Worm (Caenorhabditis elegans) whole organism, young adult: ENCODE data around the gene xpo-3.

Source experiments
- B0336.3 ChIP-seq: fragments of 200-800 bp; sonication (Bioruptor generic); IDR thresholded peaks from 2 replicates; pipeline ENCODE4 v1.3.6; 2022; ENCODE audit warnings: missing genetic modification characterization, missing compliant biosample characterization
- F33H1.4 ChIP-seq: fragments of 200-800 bp; sonication (Bioruptor generic); IDR thresholded peaks from 2 replicates; pipeline ENCODE4 v1.3.6; 2022; ENCODE audit warnings: missing genetic modification reagents, missing genetic modification characterization, missing compliant biosample characterization
- F37B4.10 ChIP-seq: fragments of 200-800 bp; sonication (Bioruptor generic); IDR thresholded peaks from 2 replicates; pipeline ENCODE4 v1.3.6; 2022; ENCODE audit warnings: missing genetic modification characterization, missing compliant biosample characterization
- F49E8.2 ChIP-seq: sonication (generic microtip); optimal IDR thresholded peaks from 3 replicates; lab custom pipeline; 2017; ENCODE audit warnings: missing genetic modification characterization, mild to moderate bottlenecking, missing compliant biosample characterization, antibody characterized with exemption, moderate library complexity; ENCODE audit not compliant: insufficient read depth
- K11D2.4 ChIP-seq: fragments of 200-800 bp; sonication (Bioruptor generic); IDR thresholded peaks from 2 replicates; pipeline ENCODE4 v1.3.6; 2022; ENCODE audit warnings: missing genetic modification reagents, missing genetic modification characterization, missing compliant biosample characterization
- T07F8.4 ChIP-seq: sonication (generic microtip); optimal IDR thresholded peaks from 2 replicates; lab custom pipeline; 2016; ENCODE audit warnings: mild to moderate bottlenecking, missing genetic modification characterization, moderate library complexity, missing compliant biosample characterization
- ZK185.1 ChIP-seq: sonication (generic microtip); optimal IDR thresholded peaks from 2 replicates; lab custom pipeline; 2016; ENCODE audit warnings: mild to moderate bottlenecking, missing genetic modification characterization, missing compliant biosample characterization; ENCODE audit not compliant: poor library complexity, severe bottlenecking
- atf-7 ChIP-seq: sonication (generic microtip); optimal IDR thresholded peaks from 2 replicates; lab custom pipeline; 2017; ENCODE audit warnings: mild to moderate bottlenecking, missing genetic modification characterization, missing compliant biosample characterization
- attf-5 ChIP-seq: fragments of 200-800 bp; sonication (Bioruptor generic); optimal IDR thresholded peaks from 2 replicates; lab custom pipeline; 2018; ENCODE audit warnings: mild to moderate bottlenecking, missing genetic modification characterization, missing compliant biosample characterization
- ceh-27 ChIP-seq: fragments of 200-800 bp; sonication (Bioruptor generic); optimal IDR thresholded peaks from 2 replicates; lab custom pipeline; 2018; ENCODE audit warnings: mild to moderate bottlenecking, missing genetic modification characterization, moderate library complexity, missing compliant biosample characterization
- ceh-58 ChIP-seq: fragments of 200-800 bp; sonication (Bioruptor generic); IDR thresholded peaks from 2 replicates; pipeline ENCODE4 v1.3.6; 2022; ENCODE audit warnings: missing genetic modification characterization, missing compliant biosample characterization
- egrh-3 ChIP-seq: fragments of 200-800 bp; sonication (Bioruptor generic); IDR thresholded peaks from 2 replicates; pipeline ENCODE4 v1.3.6; 2022; ENCODE audit warnings: missing genetic modification reagents, missing genetic modification characterization, missing compliant biosample characterization
- ets-4 ChIP-seq: fragments of 200-800 bp; sonication (Bioruptor generic); optimal IDR thresholded peaks from 2 replicates; lab custom pipeline; 2018; ENCODE audit warnings: mild to moderate bottlenecking, missing genetic modification characterization, missing compliant biosample characterization
- him-1 ChIP-seq: sonication (generic microtip); optimal IDR thresholded peaks from 2 replicates; lab custom pipeline; 2016; ENCODE audit warnings: missing genotype, missing genetic modification reagents, missing genetic modification characterization, missing compliant biosample characterization
- hmg-20 ChIP-seq: fragments of 200-800 bp; sonication (Bioruptor generic); IDR thresholded peaks from 2 replicates; pipeline ENCODE4 v1.3.6; 2022; ENCODE audit warnings: missing genetic modification reagents, missing genetic modification characterization, missing compliant biosample characterization
- hrde-1 ChIP-seq: sonication (generic microtip); optimal IDR thresholded peaks from 2 replicates; lab custom pipeline; 2016; ENCODE audit warnings: missing genetic modification characterization, mild to moderate bottlenecking, missing compliant biosample characterization, moderate library complexity, missing genotype, missing genetic modification reagents, borderline replicate concordance
- lag-1 ChIP-seq: fragments of 200-800 bp; sonication (Bioruptor generic); IDR thresholded peaks from 2 replicates; pipeline ENCODE4 v1.3.6; 2022; ENCODE audit warnings: missing genetic modification reagents, missing genetic modification characterization, missing compliant biosample characterization
- let-526 ChIP-seq: fragments of 200-800 bp; sonication (Bioruptor generic); IDR thresholded peaks from 2 replicates; pipeline ENCODE4 v1.3.6; 2022; ENCODE audit warnings: missing genetic modification reagents, missing genetic modification characterization, missing compliant biosample characterization
- lin-54 ChIP-seq: fragments of 200-800 bp; sonication (Bioruptor generic); optimal IDR thresholded peaks from 2 replicates; lab custom pipeline; 2018; ENCODE audit warnings: mild to moderate bottlenecking, missing genetic modification characterization, missing compliant biosample characterization
- lsy-27 ChIP-seq: sonication (generic microtip); optimal IDR thresholded peaks from 2 replicates; lab custom pipeline; 2017; ENCODE audit warnings: missing genetic modification characterization, mild to moderate bottlenecking, missing compliant biosample characterization, antibody characterized with exemption, missing genotype, borderline replicate concordance; ENCODE audit not compliant: insufficient read depth
- madf-3 ChIP-seq: fragments of 200-800 bp; sonication (Bioruptor generic); IDR thresholded peaks from 2 replicates; pipeline ENCODE4 v1.3.6; 2022; ENCODE audit warnings: missing genetic modification reagents, missing genetic modification characterization, missing compliant biosample characterization
- mes-4 ChIP-seq: sonication (generic microtip); optimal IDR thresholded peaks from 2 replicates; lab custom pipeline; 2016; ENCODE audit warnings: missing genotype, missing genetic modification characterization, missing compliant biosample characterization
- mxl-1 ChIP-seq: sonication (generic microtip); optimal IDR thresholded peaks from 2 replicates; lab custom pipeline; 2016; ENCODE audit warnings: missing genetic modification characterization, missing compliant biosample characterization
- nfya-2 ChIP-seq: fragments of 200-800 bp; sonication (Bioruptor generic); IDR thresholded peaks from 2 replicates; pipeline ENCODE4 v1.3.6; 2022; ENCODE audit warnings: missing genetic modification reagents, missing genetic modification characterization, missing compliant biosample characterization
- nfyb-1 ChIP-seq: fragments of 200-800 bp; sonication (Bioruptor generic); IDR thresholded peaks from 2 replicates; pipeline ENCODE4 v1.3.6; 2022; ENCODE audit warnings: missing genetic modification reagents, missing genetic modification characterization, missing compliant biosample characterization
- rec-8 ChIP-seq, 2 experiments: sonication (generic microtip); optimal IDR thresholded peaks; 2 replicates each; lab custom pipeline; 2016; ENCODE audit warnings: mild to moderate bottlenecking in 2 of 2, missing genetic modification characterization in 2 of 2, missing genetic modification reagents in 2 of 2, missing genotype in 2 of 2, missing biosample characterization in 1 of 2, missing compliant biosample characterization in 1 of 2, moderate library complexity in 1 of 2
- rpc-1 ChIP-seq, 2 experiments: fragments of 150-350 bp in 1 of 2; sonication (generic microtip) in 1 of 2; optimal IDR thresholded peaks; 2 replicates each; lab custom pipeline; 2014 to 2018; ENCODE audit warnings: missing biosample characterization in 1 of 2, missing genetic modification characterization in 1 of 2, missing genetic modification reagents in 1 of 2, missing genotype in 1 of 2
- snpc-1.3 ChIP-seq: sonication (generic microtip); optimal IDR thresholded peaks from 2 replicates; lab custom pipeline; 2017; ENCODE audit warnings: missing genetic modification characterization, mild to moderate bottlenecking, missing compliant biosample characterization, antibody characterized with exemption, moderate library complexity, missing genotype, missing genetic modification reagents; ENCODE audit not compliant: insufficient read depth
- tlf-1 ChIP-seq: fragments of 200-800 bp; sonication (Bioruptor generic); optimal IDR thresholded peaks from 2 replicates; lab custom pipeline; 2018; ENCODE audit warnings: mild to moderate bottlenecking, missing genetic modification characterization, missing compliant biosample characterization
- ztf-25 ChIP-seq: fragments of 200-800 bp; sonication (Bioruptor generic); IDR thresholded peaks from 2 replicates; pipeline ENCODE4 v1.3.6; 2022; ENCODE audit warnings: missing genetic modification reagents, missing genetic modification characterization, missing compliant biosample characterization
- ztf-6 ChIP-seq: fragments of 200-800 bp; sonication (Bioruptor generic); IDR thresholded peaks from 2 replicates; pipeline ENCODE4 v1.3.6; 2022; ENCODE audit warnings: missing genetic modification reagents, missing genetic modification characterization, missing compliant biosample characterization

The xpo-3 gene

DNA sequence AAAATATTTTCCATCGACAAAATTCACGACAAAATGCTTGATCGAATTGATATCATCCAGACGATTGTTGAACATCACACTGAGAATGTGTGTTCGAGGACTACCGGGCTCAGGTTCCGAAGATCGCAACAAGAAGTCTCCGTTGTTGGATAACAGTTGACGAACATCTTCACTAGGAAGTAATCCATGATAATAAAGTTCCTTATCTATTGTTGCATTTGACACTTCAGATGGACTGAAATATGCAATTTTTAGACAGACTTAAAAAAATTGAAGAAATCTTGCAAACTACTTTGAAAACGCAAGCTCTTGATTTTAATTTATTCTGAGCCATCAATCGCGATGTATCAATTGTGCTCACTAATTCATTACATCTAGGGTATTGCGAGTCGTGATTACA lies 46.6 kb downstream of the xpo-3 start:
- TF ChIP-seq hrde-1 (tag; lab: Kevin White, UChicago) (no peak), K11D2.4 (no peak), nfyb-1 (GFP tag; lab: Robert Waterston, UW) (no peak), F37B4.10 (no peak), B0336.3 (GFP tag; lab: Robert Waterston, UW) (no peak), ceh-27 (GFP tag; lab: Kevin White, UChicago) (no peak), ceh-58 (GFP tag; lab: Robert Waterston, UW) (no peak), ZK185.1 (tag; lab: Kevin White, UChicago) (no peak), him-1 (no peak), tlf-1 (GFP tag; lab: Kevin White, UChicago) (no peak), nfya-2 (GFP tag; lab: Robert Waterston, UW) (no peak), ztf-6 (GFP tag; lab: Robert Waterston, UW) (no peak), ztf-25 (GFP tag; lab: Robert Waterston, UW) (no peak)

DNA sequence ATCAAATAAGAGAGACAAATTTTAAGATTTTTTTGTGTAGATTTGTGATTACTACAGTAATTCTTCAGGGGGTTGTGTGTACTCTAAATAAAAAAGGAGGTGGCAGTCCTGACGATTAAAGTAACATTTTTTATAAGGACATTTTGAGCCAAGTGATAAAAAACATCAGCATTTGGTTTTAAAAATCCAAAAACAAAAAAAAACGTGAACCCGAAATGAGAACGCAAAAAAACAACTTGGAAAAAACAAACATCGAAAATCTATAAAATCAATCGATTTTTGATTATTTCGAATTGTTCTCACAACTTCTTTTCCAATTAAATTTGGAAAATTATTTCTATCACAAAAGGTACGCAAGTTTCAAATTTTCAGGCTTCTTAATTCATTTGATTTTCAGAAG lies 53.4 kb downstream of the xpo-3 start, which contains the start of gene T06C10.3:
Gene T06C10.3 (plus strand): TSS at position 301 of the 400 bp plus-strand sequence.
- TF ChIP-seq F33H1.4 (GFP tag; lab: Robert Waterston, UW) (no peak), atf-7 (tag; lab: Kevin White, UChicago) (no peak)

ce11 chrIV:7868607-7869006 lies 55.2 kb downstream of the xpo-3 start, which contains the start of gene flp-10:
flp-10 (plus strand) TSS chrIV:7868907.
- TF ChIP-seq F49E8.2 (tag; lab: Kevin White, UChicago) (no peak), mes-4 (tag; lab: Kevin White, UChicago) (no peak), lsy-27 (no peak), hrde-1 (tag; lab: Kevin White, UChicago) (no peak), hmg-20 (no peak), ets-4 (no peak), lin-54 (GFP tag; lab: Kevin White, UChicago) (no peak), ceh-27 (GFP tag; lab: Kevin White, UChicago) (no peak), mxl-1 (no peak), madf-3 (GFP tag; lab: Robert Waterston, UW) (no peak), attf-5 (GFP tag; lab: Kevin White, UChicago) (no peak), rec-8 (tag; optimal IDR thresholded peaks at IDR 0.05; lab: Kevin White, UChicago) (no peak), egrh-3 (no peak), let-526 (GFP tag; lab: Robert Waterston, UW) (no peak), lag-1 (no peak), nfyb-1 (GFP tag; lab: Robert Waterston, UW) (no peak), rpc-1 (optimal IDR thresholded peaks at IDR 0.05; lab: Kevin White, UChicago) (no peak), rpc-1 (tag; optimal IDR thresholded peaks at IDR 0.05; lab: Kevin White, UChicago) (no peak), tlf-1 (GFP tag; lab: Kevin White, UChicago) (no peak), snpc-1.3 (tag; lab: Kevin White, UChicago) (no peak), T07F8.4 (tag; lab: Kevin White, UChicago) (no peak)
- TF ChIP-seq, all 124 proteins: peak for 0
